Worm (Caenorhabditis elegans): ENCODE data around the gene nspa-9.

Gene nspa-9

DNA sequence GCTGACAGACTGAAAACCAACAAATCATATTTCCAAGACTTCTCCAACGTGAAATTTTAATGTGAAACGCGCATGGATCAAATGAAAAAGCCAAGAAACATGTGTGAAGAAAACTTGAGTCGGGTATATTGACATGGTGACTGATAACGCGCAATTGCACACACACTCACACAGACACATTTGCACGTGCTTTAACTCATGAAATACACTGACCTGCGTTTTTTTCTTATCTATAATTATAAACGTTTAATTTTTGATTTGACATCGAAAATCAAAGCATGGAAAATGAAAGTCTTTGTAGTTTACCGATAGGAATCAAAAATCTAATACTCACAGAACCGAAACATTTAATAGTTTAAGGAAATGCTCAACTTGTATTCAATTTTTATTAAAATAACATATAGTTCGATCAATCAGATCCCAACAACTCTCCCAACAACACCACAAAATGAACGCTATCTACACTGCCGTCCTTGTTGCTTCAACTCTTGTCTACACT, at the start of gene nspa-9:
Gene nspa-9, plus strand, starts transcription at position 449 of the 499 bp plus-strand sequence.
- no peak for TF ChIP-seq unc-62 (GFP tag; optimal IDR thresholded peaks at IDR 0.05)

DNA sequence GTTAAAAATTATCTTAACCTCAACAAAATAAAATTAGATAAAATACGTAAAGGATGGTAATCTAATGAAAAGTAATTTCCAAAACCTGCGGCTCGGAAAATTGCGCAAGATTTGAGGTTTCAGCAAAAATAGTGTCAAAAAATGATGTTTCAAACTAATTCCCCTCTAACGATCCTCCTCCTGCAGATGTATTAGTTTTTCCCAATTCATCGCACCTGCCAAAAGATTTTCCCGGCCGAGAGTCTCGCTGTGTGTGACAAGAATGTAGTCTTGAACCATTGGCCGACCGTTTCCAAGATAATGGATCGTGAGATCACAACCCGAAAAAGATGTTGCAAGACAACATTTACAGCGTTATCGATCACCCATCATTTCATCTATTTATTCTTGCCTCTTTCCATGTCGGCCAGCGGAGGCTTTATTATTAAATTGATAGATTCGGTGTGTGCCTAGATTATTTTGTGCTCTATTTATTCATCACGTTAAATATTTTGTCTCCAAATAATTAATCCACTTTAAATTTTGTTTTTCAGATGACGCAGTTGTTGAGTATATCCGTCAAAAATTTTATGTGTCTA, 48.7 kb upstream of the nspa-9 start, which contains the start of the genes C44C10.10 and C44C10.5:
Gene C44C10.10, plus strand, starts transcription at position 301 of the 578 bp plus-strand sequence.
Gene C44C10.5, plus strand, starts transcription at position 528 of the 578 bp plus-strand sequence.
- TF ChIP-seq unc-62 (GFP tag; optimal IDR thresholded peaks at IDR 0.05), result no peak

DNA sequence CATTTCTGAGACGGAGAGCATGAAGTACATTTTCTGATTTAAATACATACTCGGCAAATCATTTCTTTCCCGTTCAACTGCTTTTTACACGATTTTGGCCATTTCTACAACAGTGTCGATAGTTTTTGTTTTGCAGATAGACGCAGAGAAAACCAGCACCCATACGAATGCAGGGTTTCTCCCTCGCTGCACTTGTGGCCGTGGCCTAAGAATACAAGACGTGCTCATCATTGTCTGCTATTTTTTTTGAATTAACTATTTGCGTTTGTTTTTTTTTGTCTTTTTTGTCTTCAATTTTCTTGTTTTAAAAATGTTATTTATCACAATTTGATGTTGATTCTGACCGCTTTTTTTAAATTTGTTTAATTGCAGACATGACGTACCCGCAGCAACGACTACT, 45.8 kb upstream of the nspa-9 start, which contains the start of gene smcl-1:
Gene smcl-1, plus strand, starts transcription at position 373 of the 400 bp plus-strand sequence.
- no peak for TF ChIP-seq unc-62 (GFP tag; optimal IDR thresholded peaks at IDR 0.05)

DNA sequence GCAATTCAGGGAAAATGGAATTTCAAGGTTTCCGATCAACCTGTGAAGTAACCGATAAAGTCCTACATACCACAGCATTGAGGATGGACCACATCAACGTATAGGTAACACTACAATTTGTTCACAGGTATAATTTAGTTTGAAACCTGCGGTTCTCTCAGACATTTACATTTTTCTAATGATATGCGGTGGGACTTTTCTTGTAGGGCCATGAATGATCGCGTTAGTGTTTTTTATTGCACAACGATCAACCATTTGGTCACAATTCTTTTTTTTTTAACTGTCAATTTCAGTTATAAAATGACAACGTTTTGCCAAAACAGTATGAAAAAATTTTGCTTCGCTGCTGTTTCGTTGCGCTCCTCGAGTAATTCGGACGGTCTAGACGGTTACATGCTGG, 42.2 kb upstream of the nspa-9 start, which contains the start of gene C44C10.12:
Gene C44C10.12, plus strand, starts transcription at position 301 of the 400 bp plus-strand sequence.
- TF ChIP-seq unc-62 (GFP tag; optimal IDR thresholded peaks at IDR 0.05), result no peak

DNA sequence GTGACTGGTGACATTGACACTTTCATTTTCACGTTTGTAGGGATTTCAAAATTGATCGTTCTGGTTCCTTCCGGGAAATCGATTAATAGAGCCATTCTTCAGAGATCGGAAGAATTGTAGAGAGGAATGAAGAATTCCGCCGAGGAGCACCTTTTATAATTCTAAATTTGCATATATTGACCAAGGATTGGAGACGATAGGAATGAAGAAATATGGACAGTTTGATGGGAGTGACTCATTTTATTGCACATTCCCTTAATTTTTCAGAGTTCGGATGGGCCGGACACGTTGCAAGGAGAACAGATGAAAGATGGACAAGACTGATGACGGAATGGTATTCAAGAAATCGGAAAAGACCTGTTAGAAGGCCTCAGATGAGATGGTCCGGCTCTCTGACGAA, 38.6 kb upstream of the nspa-9 start, which contains the start of gene C44C10.15:
Gene C44C10.15, minus strand, starts transcription at position 101 of the 400 bp plus-strand sequence.
- TF ChIP-seq unc-62 (GFP tag; optimal IDR thresholded peaks at IDR 0.05), result no peak

DNA sequence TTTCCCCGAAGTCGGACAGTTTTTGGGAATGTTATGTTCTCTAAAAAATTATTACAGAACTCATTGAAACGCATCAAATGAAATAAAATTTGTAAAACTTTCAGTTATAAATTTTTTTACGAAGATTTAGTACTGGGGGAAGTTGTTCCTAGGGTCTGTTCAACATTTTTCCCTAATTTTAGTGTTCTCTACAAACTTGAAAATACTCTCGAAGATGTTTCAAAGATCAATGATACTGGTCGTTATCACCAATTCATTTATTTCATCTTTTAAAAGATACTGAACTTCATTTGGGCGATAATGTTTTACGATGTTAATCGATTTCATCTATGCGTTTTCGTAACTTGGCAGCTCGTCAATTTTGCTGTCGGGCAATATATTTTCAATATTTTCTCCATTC, 36.6 kb upstream of the nspa-9 start, which contains the start of gene C44C10.3:
Gene C44C10.3, plus strand, starts transcription at position 301 of the 400 bp plus-strand sequence.
- no peak for TF ChIP-seq unc-62 (GFP tag; optimal IDR thresholded peaks at IDR 0.05)

DNA sequence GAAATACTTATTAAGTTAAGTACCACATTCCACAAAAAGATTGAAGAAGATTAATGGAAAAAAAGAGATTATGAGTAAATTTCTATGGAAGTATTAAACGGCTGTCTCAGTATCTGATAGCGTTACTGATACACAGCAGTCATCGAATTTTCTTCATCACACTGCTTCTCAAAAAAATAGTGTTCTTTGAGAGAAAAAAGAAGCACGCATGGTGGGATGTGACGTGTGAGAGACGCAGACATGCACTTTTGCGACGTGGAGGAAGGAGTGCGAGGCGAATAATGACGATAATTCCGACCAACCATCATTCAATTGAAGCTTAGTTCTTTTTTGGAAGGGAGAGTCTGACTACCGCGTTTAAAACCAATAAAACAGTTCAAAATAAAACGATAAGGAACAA, 28.6 kb upstream of the nspa-9 start, which contains the start of gene C44C10.11:
Gene C44C10.11, minus strand, starts transcription at position 115 of the 400 bp plus-strand sequence.
- TF ChIP-seq unc-62 (GFP tag; optimal IDR thresholded peaks at IDR 0.05), result no peak

DNA sequence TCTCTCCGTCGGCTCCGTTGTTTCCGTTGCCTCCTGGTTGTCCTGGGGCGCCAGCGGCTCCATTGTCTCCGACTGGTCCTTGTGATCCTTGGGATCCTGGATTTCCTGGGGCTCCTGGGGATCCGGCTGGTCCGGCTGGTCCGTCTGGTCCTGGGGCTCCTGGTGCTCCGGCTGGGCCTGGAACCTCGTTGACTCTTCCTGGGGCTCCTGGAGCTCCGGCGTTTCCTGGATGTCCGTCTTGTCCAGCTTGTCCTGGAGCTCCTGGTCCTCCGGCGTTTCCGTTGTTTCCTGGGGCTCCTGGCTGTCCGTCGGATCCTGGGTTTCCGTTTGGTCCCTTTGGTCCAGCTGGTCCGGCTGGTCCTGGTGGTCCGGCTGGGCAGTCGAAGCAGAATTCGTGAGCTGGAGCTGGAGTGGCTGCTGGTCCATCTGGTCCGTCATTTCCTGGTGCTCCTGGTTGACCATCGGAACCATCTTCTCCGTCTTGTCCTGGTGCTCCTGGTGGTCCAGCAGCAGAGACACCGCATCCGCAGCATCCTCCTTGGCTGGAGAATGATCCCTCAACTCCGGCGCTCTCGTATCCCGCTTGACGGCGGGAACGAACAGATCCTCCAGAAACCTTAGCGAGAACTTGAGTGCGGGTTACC, 27.3 kb upstream of the nspa-9 start:
- TF ChIP-seq unc-62 (GFP tag; optimal IDR thresholded peaks at IDR 0.05), result no peak

DNA sequence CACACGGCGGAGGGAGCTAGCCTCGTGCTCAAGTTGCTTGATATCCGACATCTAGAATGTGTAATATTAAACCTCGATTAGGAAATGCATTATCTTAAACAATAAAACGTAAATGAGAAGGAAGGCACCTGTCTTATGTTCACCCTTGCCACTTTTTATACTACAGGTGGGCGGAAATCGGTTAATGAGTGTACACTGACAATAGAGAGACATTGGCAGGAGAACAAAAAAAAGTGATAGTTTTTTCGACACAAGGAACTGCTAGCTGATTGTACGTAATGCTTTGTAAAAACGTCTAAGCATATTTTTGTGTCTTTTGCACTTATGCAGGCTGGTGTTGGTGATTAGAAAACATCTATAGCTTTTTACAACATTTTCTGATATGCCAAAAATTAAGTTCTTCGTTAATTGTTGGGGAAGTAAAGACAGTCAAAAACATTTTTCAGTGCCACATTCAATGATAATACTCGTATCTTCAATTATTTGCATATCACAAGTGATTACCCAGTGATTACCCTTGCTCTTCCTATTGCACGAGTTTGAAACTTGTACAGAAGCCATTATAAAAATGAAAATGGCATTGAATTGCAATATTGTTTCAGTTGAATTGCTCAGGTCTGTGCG, 26.5 kb upstream of the nspa-9 start, which contains the start of gene col-180:
Gene col-180, minus strand, starts transcription at position 51 of the 624 bp plus-strand sequence.
- no peak for TF ChIP-seq unc-62 (GFP tag; optimal IDR thresholded peaks at IDR 0.05)

DNA sequence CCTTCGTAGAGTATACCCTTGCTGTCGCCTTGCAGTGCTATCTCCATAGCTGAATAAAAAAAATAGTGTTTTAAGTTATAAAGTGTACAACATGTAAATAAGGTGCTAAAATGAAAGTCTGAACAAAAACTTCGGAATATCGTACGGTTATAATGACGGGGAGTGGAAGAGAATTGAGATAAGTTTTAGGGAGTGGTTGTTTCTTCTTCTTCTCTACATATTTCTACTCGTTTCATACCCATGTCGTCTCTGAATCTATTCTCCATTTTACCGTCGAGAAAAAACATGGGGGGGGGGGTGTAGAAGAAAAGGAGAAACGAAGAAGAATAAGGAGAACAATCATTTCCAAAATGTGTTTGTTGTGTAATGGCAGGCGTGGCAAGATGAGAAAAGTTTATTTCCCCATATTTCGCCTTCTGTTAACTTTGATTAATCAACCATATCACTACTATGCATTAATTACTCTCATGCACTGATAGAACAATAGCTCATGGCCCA, 22.3 kb upstream of the nspa-9 start, which contains the start of gene C44C10.9:
Gene C44C10.9, minus strand, starts transcription at position 51 of the 498 bp plus-strand sequence.
- TF ChIP-seq unc-62 (GFP tag; optimal IDR thresholded peaks at IDR 0.05), result no peak

DNA sequence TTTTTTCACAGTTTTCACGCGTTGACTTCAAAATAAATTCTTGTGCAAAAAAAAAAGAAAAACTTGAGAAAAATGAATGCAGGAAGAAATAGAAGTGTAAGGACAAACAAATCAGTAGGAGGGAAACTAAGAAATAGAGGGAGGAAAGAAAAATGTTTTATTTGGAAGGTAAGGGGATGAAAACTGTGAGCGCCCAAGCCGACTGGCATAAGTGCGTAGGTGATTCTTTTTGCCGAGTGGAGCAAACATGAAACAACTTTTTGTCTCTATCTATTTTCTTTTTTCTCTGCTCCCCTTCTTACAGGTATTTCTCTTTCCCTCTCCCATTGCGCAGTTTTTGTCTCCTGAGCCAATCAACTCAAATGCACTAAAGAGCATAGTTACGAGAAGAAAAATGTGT, 20.1 kb upstream of the nspa-9 start:
- no peak for TF ChIP-seq unc-62 (GFP tag; optimal IDR thresholded peaks at IDR 0.05)

DNA sequence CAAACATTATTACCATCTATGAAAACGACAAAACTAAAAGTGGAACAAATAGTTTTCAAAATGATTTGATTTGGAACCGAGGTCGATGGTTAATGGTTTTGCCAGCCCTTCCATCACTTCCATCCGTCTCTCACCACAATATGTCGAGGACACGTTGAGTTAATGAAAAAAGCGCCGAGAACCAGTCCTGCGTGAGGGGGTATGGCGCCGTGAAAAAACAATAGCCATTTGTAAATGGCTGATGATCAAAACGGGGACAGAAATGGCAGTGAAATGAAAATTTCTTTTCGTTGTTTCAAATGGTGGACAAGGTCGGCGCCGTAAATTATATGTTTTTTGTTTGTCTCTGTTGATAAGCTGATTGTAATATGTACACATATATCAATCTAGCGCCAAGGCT, 18.8 kb upstream of the nspa-9 start:
- TF ChIP-seq unc-62 (GFP tag; optimal IDR thresholded peaks at IDR 0.05), result no peak

DNA sequence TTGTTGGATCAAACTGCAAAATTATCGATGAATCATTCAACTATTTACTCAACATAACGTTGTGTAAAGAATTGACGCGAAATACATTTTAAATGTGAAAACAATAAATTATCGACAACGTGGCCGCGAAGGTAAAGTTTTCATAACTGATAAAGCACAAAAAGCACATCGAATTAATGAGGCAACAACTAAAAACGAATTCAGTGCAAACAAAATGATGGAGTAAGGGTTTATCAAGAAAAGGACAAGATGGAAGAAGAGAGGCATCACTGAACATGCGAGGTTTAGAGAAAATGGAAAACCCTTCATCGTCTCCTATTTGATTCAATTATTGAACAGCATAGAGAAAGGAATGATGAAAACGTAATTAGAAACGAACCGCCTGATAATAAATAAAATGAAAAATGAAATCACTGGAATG, 15.1 kb upstream of the nspa-9 start, which contains the start of gene D1053.4:
Gene D1053.4, minus strand, starts transcription at position 20 of the 421 bp plus-strand sequence.
- no peak for TF ChIP-seq unc-62 (GFP tag; optimal IDR thresholded peaks at IDR 0.05)

DNA sequence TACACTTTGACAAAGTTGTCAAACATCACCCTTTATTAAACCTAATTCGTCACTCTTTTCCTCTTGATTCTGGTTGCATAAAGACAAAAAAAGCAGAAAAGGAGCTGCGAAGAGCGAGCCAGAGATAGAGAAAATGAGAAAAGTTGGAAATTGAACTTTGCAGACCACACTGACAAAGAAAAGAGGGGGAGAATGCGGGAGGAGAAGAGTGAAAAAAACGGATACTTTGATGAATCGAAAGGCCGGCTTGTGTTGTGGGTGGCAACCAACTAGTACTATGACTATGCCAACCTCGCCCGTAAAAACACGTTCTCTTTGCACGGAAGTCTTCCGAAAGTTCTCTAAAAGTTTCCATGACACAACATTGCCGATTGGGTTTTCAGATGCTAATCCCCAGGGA, 13.2 kb upstream of the nspa-9 start:
- no peak for TF ChIP-seq unc-62 (GFP tag; optimal IDR thresholded peaks at IDR 0.05)

DNA sequence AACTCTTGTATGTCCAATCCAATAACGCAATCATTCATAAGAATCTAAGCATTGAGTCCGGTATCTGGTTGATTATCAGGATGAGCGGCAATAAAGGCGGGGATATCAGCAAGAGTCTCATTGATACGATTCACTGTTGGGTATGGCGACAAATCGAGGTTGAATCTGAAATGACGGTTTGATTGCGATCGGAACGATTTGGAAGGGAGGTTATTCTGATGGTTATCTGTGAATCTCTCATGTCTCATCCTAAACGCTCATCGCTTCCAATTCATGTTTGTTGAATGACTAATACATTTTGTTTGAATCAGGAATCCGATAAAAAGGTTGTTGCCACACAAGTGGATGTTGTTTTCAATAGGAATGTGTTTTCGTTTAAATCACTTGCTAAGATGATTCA, 12.4 kb upstream of the nspa-9 start:
- no peak for TF ChIP-seq unc-62 (GFP tag; optimal IDR thresholded peaks at IDR 0.05)

DNA sequence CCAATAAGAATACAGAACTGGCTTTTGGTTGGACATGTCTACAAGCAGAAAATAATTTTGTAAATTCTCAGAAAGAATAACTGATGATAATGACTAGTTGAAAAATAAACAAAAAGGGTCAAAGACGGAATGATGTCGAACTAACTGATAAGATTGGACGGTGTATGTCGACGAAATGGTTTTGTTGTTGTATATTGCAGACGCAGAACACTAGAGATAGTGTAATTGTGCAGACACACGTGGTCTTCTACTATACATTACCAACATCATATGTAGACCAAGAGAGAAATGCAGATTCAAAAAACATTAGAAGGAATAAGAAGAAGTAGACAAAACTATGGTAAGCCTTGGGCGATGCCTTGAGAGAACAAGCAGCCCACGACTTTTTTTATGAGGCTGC, 11.1 kb upstream of the nspa-9 start, which contains the start of the genes gst-42 and D1053.2:
Gene gst-42, minus strand, starts transcription at position 176 of the 400 bp plus-strand sequence.
Gene D1053.2, plus strand, starts transcription at position 391 of the 400 bp plus-strand sequence.
- no peak for TF ChIP-seq unc-62 (GFP tag; optimal IDR thresholded peaks at IDR 0.05)

Data from whole organism, dauer.